Worm (Caenorhabditis elegans) whole organism, L1 larva: ENCODE data around the gene C30G7.4.

ENCODE experiments used
- F16B12.6 ChIP-seq: fragments of 150-350 bp; optimal IDR thresholded peaks from 2 replicates; lab custom pipeline; 2014; ENCODE audit warnings: missing biosample characterization, missing genetic modification characterization
- ama-1 ChIP-seq: fragments of 150-350 bp; optimal IDR thresholded peaks from 2 replicates; lab custom pipeline; 2014
- ceh-88 ChIP-seq: fragments of 200-800 bp; sonication (Bioruptor generic); IDR thresholded peaks from 2 replicates; pipeline ENCODE4 v1.3.6; 2022; ENCODE audit warnings: missing genetic modification characterization, missing compliant biosample characterization
- ceh-90 ChIP-seq: sonication (generic microtip); optimal IDR thresholded peaks from 2 replicates; lab custom pipeline; 2016; ENCODE audit warnings: missing genetic modification characterization, missing compliant biosample characterization
- egl-27 ChIP-seq, 2 experiments: fragments of 150-350 bp in 1 of 2; sonication (generic microtip); optimal IDR thresholded peaks; 3 replicates each; lab custom pipeline; 2017 to 2018; ENCODE audit warnings: missing biosample characterization in 2 of 2, missing genetic modification characterization in 2 of 2, missing genetic modification reagents in 2 of 2
- fos-1 ChIP-seq: fragments of 150-350 bp; optimal IDR thresholded peaks from 2 replicates; lab custom pipeline; 2014; ENCODE audit warnings: missing biosample characterization, missing genetic modification characterization
- grh-1 ChIP-seq: fragments of 200-800 bp; sonication (Bioruptor generic); IDR thresholded peaks from 2 replicates; pipeline ENCODE4 v1.3.6; 2022; ENCODE audit warnings: missing genetic modification reagents, missing genetic modification characterization, missing compliant biosample characterization
- hlh-17 ChIP-seq: fragments of 200-800 bp; sonication (Bioruptor generic); optimal IDR thresholded peaks from 2 replicates; lab custom pipeline; 2018; ENCODE audit warnings: missing genetic modification characterization, mild to moderate bottlenecking, missing compliant biosample characterization, moderate library complexity, borderline replicate concordance
- hpl-2 ChIP-seq: fragments of 150-350 bp; optimal IDR thresholded peaks from 2 replicates; lab custom pipeline; 2014; ENCODE audit warnings: missing biosample characterization, missing genetic modification reagents, missing genetic modification characterization
- nhr-12 ChIP-seq: sonication (generic microtip); optimal IDR thresholded peaks from 2 replicates; lab custom pipeline; 2017; ENCODE audit warnings: missing biosample characterization, missing genetic modification characterization
- nhr-28 ChIP-seq: fragments of 150-350 bp; optimal IDR thresholded peaks from 2 replicates; lab custom pipeline; 2014; ENCODE audit warnings: missing biosample characterization, missing genetic modification characterization
- sup-37 ChIP-seq: fragments of 200-800 bp; sonication (Bioruptor generic); optimal IDR thresholded peaks from 2 replicates; lab custom pipeline; 2018; ENCODE audit warnings: mild to moderate bottlenecking, missing genetic modification characterization, missing compliant biosample characterization
- unc-62 ChIP-seq: fragments of 150-350 bp; optimal IDR thresholded peaks from 2 replicates; lab custom pipeline; 2014; ENCODE audit warnings: missing biosample characterization, missing genetic modification reagents, missing genetic modification characterization
- zag-1 ChIP-seq: fragments of 150-350 bp; optimal IDR thresholded peaks from 2 replicates; lab custom pipeline; 2014; ENCODE audit warnings: missing biosample characterization, missing genetic modification characterization

ce11 chrV:14909331-14909835 lies 37.5 kb downstream of the C30G7.4 start, which contains the start of gene H12D21.9:
- TF ChIP-seq grh-1 (GFP tag; lab: Robert Waterston, UW): no peak
- TF ChIP-seq ceh-88 (GFP tag; lab: Robert Waterston, UW): no peak
- no peak for TF ChIP-seq hlh-17 (GFP tag; lab: Kevin White, UChicago)
- no peak for TF ChIP-seq nhr-12 (tag; lab: Kevin White, UChicago)
- no peak for TF ChIP-seq ama-1 (lab: Kevin White, UChicago)
- no peak for TF ChIP-seq ceh-90 (tag; lab: Kevin White, UChicago)
- TF ChIP-seq hpl-2: no peak
- TF ChIP-seq unc-62 (GFP tag; lab: Kevin White, UChicago): no peak
- no peak for TF ChIP-seq F16B12.6 (tag; lab: Kevin White, UChicago)
- TF ChIP-seq sup-37: no peak
- TF ChIP-seq zag-1: no peak
- TF ChIP-seq egl-27 (tag; optimal IDR thresholded peaks at IDR 0.05; lab: Kevin White, UChicago): no peak
- TF ChIP-seq nhr-28 (tag; lab: Kevin White, UChicago): no peak
- no peak for TF ChIP-seq fos-1 (tag; lab: Kevin White, UChicago)
